Worm (Caenorhabditis elegans): ENCODE results near the gene F10E9.10.

DNA sequence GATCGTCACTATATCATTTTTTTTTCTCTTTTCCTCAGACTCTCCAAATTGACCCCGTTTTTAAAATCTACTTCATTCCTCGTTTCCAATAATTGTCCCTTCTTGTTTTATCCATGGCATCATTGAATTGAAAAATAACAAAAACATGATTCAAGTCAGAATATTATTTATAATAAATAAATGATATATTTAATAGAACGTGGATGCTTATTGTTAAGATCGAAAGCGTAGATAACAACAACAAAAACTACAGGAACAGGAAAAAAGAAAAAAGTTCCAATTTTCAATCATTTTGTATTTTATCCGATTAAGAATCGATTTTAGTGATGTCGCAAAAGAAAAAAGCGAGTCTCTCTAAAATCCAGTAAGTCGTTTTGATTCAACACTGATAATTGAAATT lies 7.7 kb downstream of the F10E9.10 start, which contains the start of gene F10E9.2:
- no peak for TF ChIP-seq ztf-4 (tag; optimal IDR thresholded peaks at IDR 0.05)
- TF ChIP-seq R02D3.7 (tag; optimal IDR thresholded peaks at IDR 0.05) = no peak
- no peak for TF ChIP-seq ama-1 (optimal IDR thresholded peaks at IDR 0.05)
- no peak for TF ChIP-seq lin-15B (tag; optimal IDR thresholded peaks at IDR 0.05)
- no peak for TF ChIP-seq elt-1 (tag; optimal IDR thresholded peaks at IDR 0.05)
- TF ChIP-seq nhr-11 (tag; optimal IDR thresholded peaks at IDR 0.05) = no peak
- TF ChIP-seq aly-2 (tag; optimal IDR thresholded peaks at IDR 0.05) = no peak
- no peak for TF ChIP-seq ceh-82 (tag; optimal IDR thresholded peaks at IDR 0.05)
- no peak for TF ChIP-seq elt-2 (tag; optimal IDR thresholded peaks at IDR 0.05)
- TF ChIP-seq elt-3 (tag; optimal IDR thresholded peaks at IDR 0.05) = no peak
- TF ChIP-seq pha-4 (tag; optimal IDR thresholded peaks at IDR 0.05) = no peak
